Fruit fly (Drosophila melanogaster): ENCODE results near the gene P5CDh2.

DNA sequence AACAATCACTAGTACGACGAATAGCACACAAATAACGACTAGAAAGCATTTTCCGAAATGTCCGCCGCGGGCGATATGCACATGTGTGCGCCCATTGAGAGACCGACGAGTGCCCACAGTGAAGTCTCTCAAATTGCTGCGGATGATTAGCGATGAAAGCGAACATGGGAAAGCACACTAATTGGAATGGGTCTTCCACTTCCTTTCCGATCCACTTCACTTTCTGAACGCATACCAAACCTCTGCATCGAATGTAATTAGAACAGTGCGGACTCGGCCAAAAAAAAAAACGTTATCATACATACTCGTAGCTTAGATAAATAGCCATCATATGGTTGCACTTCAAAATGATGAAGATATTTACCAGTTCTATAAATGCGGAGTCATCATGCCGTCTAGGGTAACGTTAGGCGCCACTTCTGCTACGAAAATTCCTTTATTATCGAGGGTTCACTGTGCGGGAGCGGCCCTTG lies 27.7 kb upstream of the P5CDh2 start:
- TF ChIP-seq rn (GFP tag; IDR thresholded peaks at IDR 0.05) = no peak
- no peak for TF ChIP-seq CG10348 (GFP tag; IDR thresholded peaks at IDR 0.05)
- TF ChIP-seq CG9948 (tag; optimal IDR thresholded peaks at IDR 0.05) = peak; percentile 19
- TF ChIP-seq CG8159 (tag; optimal IDR thresholded peaks at IDR 0.05) = peak; percentile 3
- TF ChIP-seq CG34367 (tag; optimal IDR thresholded peaks at IDR 0.05) = no peak
- TF ChIP-seq CG8301 (tag; optimal IDR thresholded peaks at IDR 0.05) = peak; percentile 28
- peak; percentile 2 for TF ChIP-seq CG15710 (tag; optimal IDR thresholded peaks at IDR 0.05)
- peak; percentile 36 for TF ChIP-seq Pif1A (GFP tag; optimal IDR thresholded peaks at IDR 0.05)
- no peak for TF ChIP-seq EcR (GFP tag; optimal IDR thresholded peaks at IDR 0.05)
- TF ChIP-seq CG4496 (GFP tag; IDR thresholded peaks at IDR 0.05) = peak; percentile 59; the same call in 2 of the 3 replicates
- TF ChIP-seq fd96Ca (GFP tag; IDR thresholded peaks at IDR 0.05) = peak; percentile 53; the same call in 1 of the 3 replicates
- no peak for TF ChIP-seq CG32121 (GFP tag; IDR thresholded peaks at IDR 0.05)
- no peak for TF ChIP-seq Snoo (tag; optimal IDR thresholded peaks at IDR 0.05)
- TF ChIP-seq Ets98B (GFP tag; IDR thresholded peaks at IDR 0.05) = peak; percentile 54; the same call in 1 of the 2 replicates
